Fruit fly (Drosophila melanogaster) whole organism, prepupa: ENCODE data around the gene CG11596.

ENCODE experiments used
- Blimp-1 ChIP-seq: fragments of 200-800 bp; sonication (Bioruptor generic); optimal IDR thresholded peaks from 3 replicates; lab custom pipeline; 2017; ENCODE audit warnings: missing biosample characterization, missing genetic modification characterization, mild to moderate bottlenecking, moderate library complexity, missing genetic modification reagents
- CG10631 ChIP-seq: fragments of 200-800 bp; sonication (Bioruptor generic); optimal IDR thresholded peaks from 2 replicates; lab custom pipeline; 2016; ENCODE audit warnings: missing biosample characterization, missing genetic modification characterization
- CG10669 ChIP-seq: fragments of 200-800 bp; sonication (Bioruptor generic); optimal IDR thresholded peaks from 3 replicates; lab custom pipeline; 2018; ENCODE audit warnings: missing biosample characterization, mild to moderate bottlenecking, missing genetic modification characterization, moderate library complexity
- CG11902 ChIP-seq: fragments of 200-800 bp; sonication (Bioruptor generic); optimal IDR thresholded peaks from 3 replicates; lab custom pipeline; 2016; ENCODE audit warnings: missing biosample characterization, missing genetic modification characterization
- CG15336 ChIP-seq: fragments of 200-800 bp; sonication (Bioruptor generic); IDR thresholded peaks from 2 replicates; pipeline ENCODE4 v1.3.6; 2022; ENCODE audit warnings: missing biosample characterization, missing genetic modification characterization
- CG3032 ChIP-seq: fragments of 200-800 bp; optimal IDR thresholded peaks from 2 replicates; lab custom pipeline; 2019; ENCODE audit warnings: missing biosample characterization, mild to moderate bottlenecking, missing genetic modification characterization, moderate library complexity
- CG31627 ChIP-seq: fragments of 200-800 bp; sonication (Bioruptor generic); optimal IDR thresholded peaks from 3 replicates; lab custom pipeline; 2016; ENCODE audit warnings: missing biosample characterization, missing genetic modification characterization
- CG34406 ChIP-seq: fragments of 200-800 bp; sonication (Bioruptor generic); optimal IDR thresholded peaks from 3 replicates; lab custom pipeline; 2016; ENCODE audit warnings: missing biosample characterization, missing genetic modification characterization
- CG6163 ChIP-seq: fragments of 200-800 bp; sonication (Bioruptor generic); IDR thresholded peaks from 3 replicates; pipeline ENCODE4 v1.3.6; 2022; ENCODE audit warnings: missing biosample characterization, missing genetic modification characterization
- CG6276 ChIP-seq: fragments of 200-800 bp; sonication (Bioruptor generic); optimal IDR thresholded peaks from 2 replicates; lab custom pipeline; 2017; ENCODE audit warnings: missing biosample characterization, mild to moderate bottlenecking, missing genetic modification characterization
- CG6792 ChIP-seq: fragments of 200-800 bp; sonication (Bioruptor generic); optimal IDR thresholded peaks from 3 replicates; lab custom pipeline; 2016; ENCODE audit warnings: missing biosample characterization, missing genetic modification characterization
- CG6808 ChIP-seq: fragments of 200-800 bp; sonication (Bioruptor generic); optimal IDR thresholded peaks from 3 replicates; lab custom pipeline; 2017; ENCODE audit warnings: missing biosample characterization, missing genetic modification characterization, mild to moderate bottlenecking, moderate library complexity, missing genetic modification reagents
- CG6854 ChIP-seq: fragments of 200-800 bp; sonication (Bioruptor generic); optimal IDR thresholded peaks from 2 replicates; lab custom pipeline; 2017; ENCODE audit warnings: missing biosample characterization, mild to moderate bottlenecking, missing genetic modification characterization
- CG7368 ChIP-seq: fragments of 200-800 bp; sonication (Bioruptor generic); optimal IDR thresholded peaks from 3 replicates; lab custom pipeline; 2016; ENCODE audit warnings: missing biosample characterization, missing genetic modification characterization
- CG8119 ChIP-seq: fragments of 200-800 bp; sonication (Bioruptor generic); IDR thresholded peaks from 3 replicates; pipeline ENCODE4 v1.3.6; 2022; ENCODE audit warnings: missing biosample characterization, missing genetic modification characterization
- CG8319 ChIP-seq: fragments of 200-800 bp; sonication (Bioruptor generic); optimal IDR thresholded peaks from 3 replicates; lab custom pipeline; 2016; ENCODE audit warnings: missing biosample characterization, missing genetic modification characterization
- CG8632 ChIP-seq: fragments of 200-800 bp; sonication (Bioruptor generic); optimal IDR thresholded peaks from 3 replicates; lab custom pipeline; 2016; ENCODE audit warnings: missing biosample characterization, missing genetic modification characterization
- Eip75B ChIP-seq: fragments of 200-800 bp; sonication (Bioruptor generic); optimal IDR thresholded peaks from 3 replicates; lab custom pipeline; 2016; ENCODE audit warnings: missing biosample characterization, missing genetic modification characterization
- Eip78C ChIP-seq: fragments of 200-800 bp; sonication (Bioruptor generic); peaks from one replicate; lab custom pipeline; 2016; ENCODE audit warnings: missing biosample characterization, missing genetic modification characterization
- Eip93F ChIP-seq: fragments of 200-800 bp; sonication (Bioruptor generic); optimal IDR thresholded peaks from 2 replicates; lab custom pipeline; 2016; ENCODE audit warnings: missing biosample characterization, mild to moderate bottlenecking, missing genetic modification characterization
- Ets96B ChIP-seq: fragments of 200-800 bp; optimal IDR thresholded peaks from 2 replicates; lab custom pipeline; 2019; ENCODE audit warnings: missing biosample characterization, mild to moderate bottlenecking, missing genetic modification characterization, moderate library complexity
- Hr39 ChIP-seq: fragments of 200-800 bp; sonication (Bioruptor generic); optimal IDR thresholded peaks from 2 replicates; lab custom pipeline; 2016; ENCODE audit warnings: missing biosample characterization, missing genetic modification characterization
- Hr4 ChIP-seq: fragments of 200-800 bp; sonication (Bioruptor generic); optimal IDR thresholded peaks from 3 replicates; lab custom pipeline; 2016; ENCODE audit warnings: missing biosample characterization, missing genetic modification characterization
- Lpt ChIP-seq: fragments of 200-800 bp; sonication (Bioruptor generic); optimal IDR thresholded peaks from 3 replicates; lab custom pipeline; 2016; ENCODE audit warnings: missing biosample characterization, missing genetic modification characterization
- Met ChIP-seq: fragments of 200-800 bp; sonication (Bioruptor generic); optimal IDR thresholded peaks from 3 replicates; lab custom pipeline; 2016; ENCODE audit warnings: missing biosample characterization, missing genetic modification characterization
- Smox ChIP-seq: fragments of 200-800 bp; sonication (Bioruptor generic); optimal IDR thresholded peaks from 3 replicates; lab custom pipeline; 2016; ENCODE audit warnings: missing biosample characterization, missing genetic modification characterization
- Sox102F ChIP-seq: fragments of 200-800 bp; sonication (Bioruptor generic); optimal IDR thresholded peaks from 2 replicates; lab custom pipeline; 2016; ENCODE audit warnings: missing biosample characterization, mild to moderate bottlenecking, missing genetic modification characterization
- Sox14 ChIP-seq: fragments of 200-800 bp; sonication (Bioruptor generic); optimal IDR thresholded peaks from 3 replicates; lab custom pipeline; 2016; ENCODE audit warnings: missing biosample characterization, missing genetic modification characterization
- achi ChIP-seq: fragments of 200-800 bp; sonication (Bioruptor generic); optimal IDR thresholded peaks from 3 replicates; lab custom pipeline; 2016; ENCODE audit warnings: missing biosample characterization, missing genetic modification characterization
- acj6 ChIP-seq: fragments of 200-800 bp; sonication (Bioruptor generic); optimal IDR thresholded peaks from 3 replicates; lab custom pipeline; 2016; ENCODE audit warnings: missing biosample characterization, missing genetic modification characterization
- cyc ChIP-seq: fragments of 200-800 bp; sonication (Bioruptor generic); optimal IDR thresholded peaks from 3 replicates; lab custom pipeline; 2016; ENCODE audit warnings: missing biosample characterization, missing genetic modification characterization
- dac ChIP-seq: fragments of 200-800 bp; sonication (Bioruptor generic); optimal IDR thresholded peaks from 2 replicates; lab custom pipeline; 2017; ENCODE audit warnings: missing biosample characterization, mild to moderate bottlenecking, missing genetic modification characterization
- eg ChIP-seq: fragments of 200-800 bp; sonication (Bioruptor generic); IDR thresholded peaks from 3 replicates; pipeline ENCODE4 v1.3.6; 2022; ENCODE audit warnings: missing biosample characterization, missing genetic modification characterization
- fd59A ChIP-seq: fragments of 200-800 bp; sonication (Bioruptor generic); optimal IDR thresholded peaks from 2 replicates; lab custom pipeline; 2017; ENCODE audit warnings: missing biosample characterization, mild to moderate bottlenecking, missing genetic modification characterization, missing genetic modification reagents
- fd85E ChIP-seq: fragments of 200-800 bp; sonication (Bioruptor generic); optimal IDR thresholded peaks from 3 replicates; lab custom pipeline; 2016; ENCODE audit warnings: missing biosample characterization, missing genetic modification characterization
- net ChIP-seq: fragments of 200-800 bp; sonication (Bioruptor generic); optimal IDR thresholded peaks from 3 replicates; lab custom pipeline; 2016; ENCODE audit warnings: missing biosample characterization, missing genetic modification characterization
- pdm3 ChIP-seq: fragments of 200-800 bp; sonication (Bioruptor generic); optimal IDR thresholded peaks from 3 replicates; lab custom pipeline; 2016; ENCODE audit warnings: missing biosample characterization, missing genetic modification characterization
- salr ChIP-seq, 2 experiments: fragments of 200-800 bp; sonication (Bioruptor generic); optimal IDR thresholded peaks; 3 replicates each; lab custom pipeline; 2016 to 2018; ENCODE audit warnings: missing biosample characterization in 2 of 2, missing genetic modification characterization in 2 of 2, mild to moderate bottlenecking in 1 of 2
- svp ChIP-seq: fragments of 200-800 bp; sonication (Bioruptor generic); peaks from one replicate; lab custom pipeline; 2016; ENCODE audit warnings: missing biosample characterization, missing genetic modification characterization
- topi ChIP-seq: fragments of 200-800 bp; sonication (Bioruptor generic); optimal IDR thresholded peaks from 3 replicates; lab custom pipeline; 2016; ENCODE audit warnings: missing biosample characterization, missing genetic modification characterization
- vri ChIP-seq: fragments of 200-800 bp; sonication (Bioruptor generic); optimal IDR thresholded peaks from 3 replicates; lab custom pipeline; 2016; ENCODE audit warnings: missing biosample characterization, mild to moderate bottlenecking, missing genetic modification characterization

The CG11596 gene

DNA sequence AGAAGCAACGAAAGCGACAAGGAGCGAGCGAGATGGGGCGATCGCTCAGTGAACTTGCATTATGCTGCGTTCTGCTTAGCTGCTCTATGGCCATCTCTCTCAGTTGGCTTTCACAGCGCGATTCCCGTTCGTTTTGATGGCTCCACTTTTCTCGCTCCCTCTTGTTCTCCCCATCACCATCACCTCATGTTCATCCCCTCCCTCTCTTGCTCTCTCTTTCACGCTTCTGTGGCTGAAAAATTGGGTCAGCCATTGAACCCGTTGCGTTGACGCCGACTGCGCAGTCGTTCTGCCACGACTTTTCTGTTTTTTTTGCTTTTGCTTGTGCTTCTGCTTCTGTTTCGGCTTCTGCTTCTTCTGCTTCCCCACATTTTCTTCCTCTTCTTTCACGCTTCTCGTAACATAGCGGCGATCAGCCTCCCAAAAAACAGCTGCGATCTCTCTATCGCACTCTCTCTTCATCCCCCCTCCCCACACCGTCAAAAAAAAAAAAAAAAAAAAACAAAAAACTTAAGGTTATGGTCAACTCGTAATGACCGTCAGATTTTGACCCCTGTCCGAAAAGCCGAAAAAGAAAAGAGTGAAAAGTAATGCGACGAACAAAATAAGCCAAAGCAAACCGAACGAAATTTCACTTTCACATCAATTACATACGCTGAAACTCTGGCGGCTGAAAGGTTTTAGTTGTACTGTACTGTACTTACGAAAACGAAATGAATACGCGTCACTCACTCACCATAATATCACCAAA lies 43.3 kb downstream of the CG11596 start:
- TF ChIP-seq Eip75B (GFP tag; lab: Kevin White, UChicago) (peak; percentile 66), Met (GFP tag; lab: Kevin White, UChicago) (peak; percentile 37), svp (GFP tag; lab: Kevin White, UChicago) (peak; percentile 82), CG7368 (GFP tag; lab: Kevin White, UChicago) (no peak), CG3032 (tag; lab: Kevin White, UChicago) (no peak), Lpt (GFP tag; lab: Kevin White, UChicago) (peak; percentile 67), CG15336 (GFP tag; lab: Robert Waterston, UW) (0 out of 2 replicates have a peak, but pooled peaks have one; percentile 19), pdm3 (GFP tag; lab: Kevin White, UChicago) (no peak), CG6163 (GFP tag; lab: Robert Waterston, UW) (0 out of 3 replicates have a peak, but pooled peaks have one; percentile 25), Eip78C (GFP tag; lab: Kevin White, UChicago) (peak; percentile 26), CG6854 (GFP tag; lab: Kevin White, UChicago) (peak; percentile 38), eg (GFP tag; lab: Robert Waterston, UW) (0 out of 3 replicates have a peak, but pooled peaks have one; percentile 31), Blimp-1 (GFP tag; lab: Kevin White, UChicago) (peak; percentile 95)
- TF ChIP-seq, all 60 proteins: peak for 10

DNA sequence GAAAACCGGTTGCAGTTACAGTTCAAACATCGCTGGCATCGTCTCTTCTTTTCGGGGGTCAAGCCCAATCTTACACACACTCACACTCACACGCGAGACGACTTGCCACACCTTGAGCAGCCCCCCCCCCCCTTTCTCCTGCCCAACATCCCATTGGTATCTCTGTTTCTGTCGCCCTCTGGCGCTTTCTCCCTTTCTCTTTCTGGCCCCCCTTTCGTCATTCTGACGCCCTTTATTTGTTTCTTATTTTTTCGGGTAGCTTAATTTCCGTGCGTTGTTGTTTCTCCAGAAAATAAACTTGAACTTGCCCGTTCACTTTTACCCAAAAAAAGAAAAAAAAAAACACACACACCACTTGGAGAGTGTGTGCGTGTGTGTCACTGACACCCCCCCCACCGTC lies 44.7 kb downstream of the CG11596 start:
- TF ChIP-seq Blimp-1 (GFP tag; lab: Kevin White, UChicago) (peak; percentile 99), Eip78C (GFP tag; lab: Kevin White, UChicago) (peak; percentile 31), topi (GFP tag; lab: Kevin White, UChicago) (peak; percentile 14), svp (GFP tag; lab: Kevin White, UChicago) (peak; percentile 80), CG6854 (GFP tag; lab: Kevin White, UChicago) (peak; percentile 72), Met (GFP tag; lab: Kevin White, UChicago) (peak; percentile 39), Eip75B (GFP tag; lab: Kevin White, UChicago) (peak; percentile 15), cyc (GFP tag; lab: Kevin White, UChicago) (no peak), eg (GFP tag; lab: Robert Waterston, UW) (no peak)

DNA sequence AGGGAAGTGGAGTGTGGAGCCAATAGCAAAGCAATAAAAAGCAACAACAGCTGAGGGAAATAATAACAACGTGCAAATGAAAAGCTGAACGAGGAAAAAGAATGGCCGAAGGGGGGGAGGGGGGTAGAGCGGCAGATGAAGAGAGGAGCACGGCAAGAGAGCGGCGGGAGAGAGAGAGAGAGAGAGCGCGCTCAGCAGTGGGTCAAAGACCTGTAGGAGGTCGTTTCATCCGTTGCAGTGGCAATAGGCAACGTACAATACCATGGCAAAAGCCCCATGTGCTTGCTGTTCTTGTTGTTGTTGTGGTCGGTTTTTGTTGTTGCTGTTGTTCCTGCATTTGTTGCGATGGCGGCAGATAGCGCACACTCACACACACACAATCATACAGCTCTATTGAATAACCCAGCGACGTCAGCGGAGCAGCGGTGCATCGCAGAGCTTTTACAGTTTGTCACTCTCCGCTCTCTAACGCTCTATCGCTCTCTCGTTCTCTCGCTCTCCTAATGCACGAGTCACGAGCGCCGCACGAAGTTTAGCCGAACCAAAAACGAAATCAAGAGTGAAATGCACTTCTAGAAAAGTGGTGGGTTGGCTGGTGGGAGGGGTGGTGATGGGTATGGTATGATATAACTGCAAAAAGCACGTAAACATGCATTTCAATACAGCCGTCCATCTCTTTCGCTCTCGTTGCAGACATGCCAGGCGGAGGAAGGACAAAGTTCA lies 48.6 kb downstream of the CG11596 start:
- TF ChIP-seq CG6276 (peak; percentile 39), CG10669 (GFP tag; lab: Kevin White, UChicago) (no peak), CG8119 (GFP tag; lab: Robert Waterston, UW) (peak; percentile 55; the same call in 2 of the 3 replicates), eg (GFP tag; lab: Robert Waterston, UW) (peak; percentile 49; the same call in 1 of the 3 replicates), Eip78C (GFP tag; lab: Kevin White, UChicago) (peak; percentile 54), CG6808 (GFP tag; lab: Kevin White, UChicago) (no peak), topi (GFP tag; lab: Kevin White, UChicago) (no peak), Hr4 (GFP tag; lab: Kevin White, UChicago) (no peak), CG31627 (no peak), CG6163 (GFP tag; lab: Robert Waterston, UW) (0 out of 3 replicates have a peak, but pooled peaks have one; percentile 37), CG34406 (GFP tag; lab: Kevin White, UChicago) (no peak), achi (GFP tag; lab: Kevin White, UChicago) (no peak), Sox102F (GFP tag; lab: Kevin White, UChicago) (no peak), cyc (GFP tag; lab: Kevin White, UChicago) (no peak), Sox14 (GFP tag; lab: Kevin White, UChicago) (no peak), fd59A (GFP tag; lab: Kevin White, UChicago) (no peak), fd85E (GFP tag; lab: Kevin White, UChicago) (no peak), Eip93F (GFP tag; lab: Kevin White, UChicago) (no peak), Met (GFP tag; lab: Kevin White, UChicago) (no peak), Hr39 (GFP tag; lab: Kevin White, UChicago) (no peak), svp (GFP tag; lab: Kevin White, UChicago) (peak; percentile 58), pdm3 (GFP tag; lab: Kevin White, UChicago) (no peak), CG8632 (GFP tag; lab: Kevin White, UChicago) (no peak), acj6 (no peak), CG8319 (GFP tag; lab: Kevin White, UChicago) (no peak), Lpt (GFP tag; lab: Kevin White, UChicago) (peak; percentile 83), Eip75B (GFP tag; lab: Kevin White, UChicago) (no peak), CG11902 (GFP tag; lab: Kevin White, UChicago) (no peak), CG6792 (GFP tag; lab: Kevin White, UChicago) (no peak), CG10631 (GFP tag; lab: Kevin White, UChicago) (no peak), CG15336 (GFP tag; lab: Robert Waterston, UW) (peak; percentile 41), net (GFP tag; lab: Kevin White, UChicago) (no peak), Smox (GFP tag; lab: Kevin White, UChicago) (no peak), salr (GFP tag; optimal IDR thresholded peaks at IDR 0.05; lab: Kevin White, UChicago) (no peak), vri (GFP tag; lab: Kevin White, UChicago) (peak; percentile 57), dac (GFP tag; lab: Kevin White, UChicago) (no peak), Blimp-1 (GFP tag; lab: Kevin White, UChicago) (no peak), Ets96B (no peak)
